Fruit fly (Drosophila melanogaster) ovary, adult (tissue): ENCODE measurements around the gene Or69a.

Experiments
- CG17801 ChIP-seq: fragments of 200-800 bp; optimal IDR thresholded peaks from 2 replicates; lab custom pipeline; 2019; ENCODE audit warnings: missing biosample characterization, mild to moderate bottlenecking, missing genetic modification characterization, moderate library complexity; ENCODE audit not compliant: partially characterized antibody

Or69a gene

DNA sequence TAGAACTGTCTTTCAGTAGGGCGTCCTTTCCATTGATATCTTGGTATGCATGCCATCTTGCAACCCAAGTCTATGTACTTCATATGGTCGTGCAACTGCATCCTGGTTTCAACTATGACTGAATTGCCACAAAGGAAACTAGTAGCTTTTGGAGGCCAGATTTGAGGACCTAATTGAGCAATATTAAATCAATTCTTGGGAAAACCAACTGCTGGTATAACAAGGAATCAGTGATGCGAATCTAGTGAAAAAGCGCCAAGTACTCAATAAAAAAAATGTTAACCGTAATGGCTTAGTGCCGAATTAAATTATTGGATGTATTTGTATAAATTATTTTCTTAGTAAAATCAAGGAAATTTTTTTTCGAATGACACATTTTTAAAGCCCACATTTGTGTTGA, at the start of gene Or69a:
TSS of gene Or69a (minus strand) at position 101 of the 400 bp plus-strand sequence.
- TF ChIP-seq CG17801 (GFP tag; lab: Kevin White, UChicago): no peak

DNA sequence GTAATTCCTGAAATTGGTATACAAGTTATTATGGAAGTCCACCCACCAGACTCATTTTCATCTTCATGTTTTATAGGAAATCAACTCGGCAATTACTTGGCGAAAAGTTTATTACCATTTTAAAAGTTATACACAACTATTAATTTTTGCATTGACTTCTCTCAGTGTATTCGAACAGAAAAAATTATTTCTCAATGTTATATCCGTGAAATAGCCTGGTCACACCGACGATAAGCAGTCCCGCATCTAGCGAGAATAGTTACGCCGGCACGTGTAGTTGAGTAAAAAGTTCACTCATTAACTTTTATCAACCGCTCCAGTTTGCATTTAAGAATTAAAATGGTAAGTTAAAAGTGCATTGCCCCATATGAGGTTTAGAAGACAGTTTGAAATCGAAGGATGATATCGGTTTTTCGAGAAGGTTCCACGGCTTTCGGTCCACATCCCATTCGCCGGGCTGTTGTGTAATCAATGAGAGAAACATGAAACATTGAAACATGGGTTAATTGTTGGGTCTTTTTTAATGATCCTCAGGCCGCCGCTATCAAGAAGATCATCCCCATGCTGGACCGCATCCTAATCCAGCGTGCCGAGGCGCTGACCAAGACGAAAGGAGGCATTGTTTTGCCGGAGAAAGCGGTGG, 48.4 kb upstream of the Or69a start, which contains the start of gene CG11267:
TSS of gene CG11267 (plus strand) at position 228 of the 643 bp plus-strand sequence.
- peak; percentile 84 for TF ChIP-seq CG17801 (GFP tag; lab: Kevin White, UChicago)

DNA sequence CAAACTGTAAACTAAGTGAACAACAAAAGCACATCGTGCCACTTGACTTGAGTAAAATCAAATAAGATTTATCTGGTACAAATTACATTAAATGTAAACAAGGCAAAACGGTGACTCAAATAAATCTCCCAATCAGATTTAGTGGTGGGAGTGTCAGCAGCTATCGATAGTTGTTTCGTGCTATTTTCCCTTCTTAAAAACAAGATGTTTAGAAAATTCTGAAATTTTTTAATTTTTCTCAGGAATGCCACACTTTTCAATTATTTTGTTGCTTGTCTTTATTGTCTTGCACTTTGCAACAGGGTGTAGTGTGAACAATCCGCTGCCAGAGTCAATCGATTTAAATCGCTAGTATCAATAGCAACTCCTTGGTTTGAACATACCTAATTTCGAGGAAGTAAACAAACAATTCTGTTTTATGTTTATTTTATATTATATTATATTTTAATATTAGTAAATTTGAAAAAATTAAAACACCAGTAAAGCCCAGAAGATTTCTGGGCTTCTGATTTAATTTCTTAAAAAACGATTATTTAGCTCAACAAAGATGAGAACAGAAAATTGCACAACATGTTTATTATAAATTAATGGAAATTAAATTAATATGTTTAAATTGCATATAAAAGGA, 47.8 kb upstream of the Or69a start, which contains the start of gene MICAL-like:
TSS of gene MICAL-like (minus strand) at position 138 of the 628 bp plus-strand sequence.
- peak; percentile 24 for TF ChIP-seq CG17801 (GFP tag; lab: Kevin White, UChicago)

DNA sequence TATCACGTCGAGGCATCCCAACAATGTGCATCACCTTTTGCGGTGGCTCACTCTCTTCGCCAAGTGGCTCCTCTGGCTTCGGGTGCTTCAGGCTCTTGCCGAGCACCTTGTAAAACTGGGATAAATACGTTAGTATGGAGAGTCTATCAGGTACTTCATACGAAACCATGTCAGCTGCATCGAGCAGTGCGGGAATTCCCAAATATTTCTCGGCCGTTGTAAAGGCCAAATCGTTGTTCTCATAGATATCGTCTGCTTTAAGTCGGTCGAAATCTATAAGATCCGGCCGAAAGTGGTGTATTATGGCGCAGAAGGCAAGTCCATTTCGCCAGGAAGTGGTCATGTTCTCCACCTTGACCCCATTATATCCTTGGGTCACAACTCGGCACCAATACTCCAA, 47.2 kb upstream of the Or69a start:
- TF ChIP-seq CG17801 (GFP tag; lab: Kevin White, UChicago): no peak

DNA sequence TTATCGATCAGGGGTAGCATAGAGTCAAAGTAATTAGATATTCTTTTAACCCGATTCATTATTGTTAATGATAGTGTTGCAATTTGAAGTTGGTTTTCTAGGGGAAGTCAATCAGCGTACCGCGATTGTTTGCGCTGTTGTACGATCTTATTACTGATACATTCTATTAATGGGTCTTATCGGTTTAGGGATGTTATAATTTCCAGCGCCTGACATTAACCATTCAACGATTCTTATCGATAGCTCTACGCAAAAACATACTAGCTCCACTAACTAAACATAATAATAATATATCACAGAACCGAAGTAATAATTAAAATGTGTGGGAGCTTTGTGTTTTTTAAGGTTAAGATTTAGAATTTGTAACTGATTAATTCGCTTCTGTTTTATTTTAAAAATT, 44.0 kb upstream of the Or69a start, which contains the start of gene Cul6:
TSS of gene Cul6 (minus strand) at position 175 of the 400 bp plus-strand sequence.
- no peak for TF ChIP-seq CG17801 (GFP tag; lab: Kevin White, UChicago)

DNA sequence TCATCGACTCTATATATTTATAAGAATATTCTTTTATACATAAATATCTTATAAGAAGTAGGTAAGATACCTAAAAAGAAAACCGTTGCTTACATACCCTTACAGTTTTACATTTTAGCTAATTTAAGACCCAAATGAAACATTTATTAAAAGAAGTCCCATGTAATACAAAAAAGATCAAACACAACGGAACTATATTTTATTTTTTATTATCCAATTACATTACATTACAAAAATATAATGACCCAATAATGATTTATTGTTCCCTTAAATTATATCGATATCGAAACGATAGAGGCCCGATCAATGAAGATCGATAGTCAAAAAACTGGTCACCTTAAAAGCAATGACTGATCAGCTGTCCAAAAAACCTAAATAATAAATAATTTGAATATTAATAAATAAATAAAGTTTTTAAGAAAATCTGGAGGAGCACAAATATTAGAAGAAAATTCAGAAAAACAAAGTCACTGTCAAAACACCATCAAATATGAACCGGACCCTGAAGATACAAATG, 40.5 kb upstream of the Or69a start:
- peak; percentile 2 for TF ChIP-seq CG17801 (GFP tag; lab: Kevin White, UChicago)

DNA sequence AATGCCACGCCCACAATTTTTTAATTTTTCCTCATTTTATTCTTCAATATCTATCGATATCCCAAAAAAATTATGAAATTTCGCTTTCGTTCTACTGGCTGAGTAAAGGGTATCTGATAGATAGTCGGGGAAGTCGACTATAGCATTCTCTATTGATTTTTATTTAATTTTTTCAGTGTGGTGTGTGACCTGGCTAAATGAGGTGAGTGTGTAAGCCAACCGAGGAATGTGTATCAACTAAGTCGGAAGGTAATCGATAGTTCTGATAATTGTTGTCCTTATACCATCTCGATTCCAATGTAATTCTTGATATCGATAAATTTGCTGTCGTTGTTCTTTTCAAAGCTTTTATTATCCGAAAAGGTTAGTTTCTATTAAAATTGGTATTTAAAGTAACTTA, 39.0 kb upstream of the Or69a start, which contains the start of gene CG11263:
TSS of gene CG11263 (plus strand) at position 328 of the 400 bp plus-strand sequence.
- no peak for TF ChIP-seq CG17801 (GFP tag; lab: Kevin White, UChicago)

DNA sequence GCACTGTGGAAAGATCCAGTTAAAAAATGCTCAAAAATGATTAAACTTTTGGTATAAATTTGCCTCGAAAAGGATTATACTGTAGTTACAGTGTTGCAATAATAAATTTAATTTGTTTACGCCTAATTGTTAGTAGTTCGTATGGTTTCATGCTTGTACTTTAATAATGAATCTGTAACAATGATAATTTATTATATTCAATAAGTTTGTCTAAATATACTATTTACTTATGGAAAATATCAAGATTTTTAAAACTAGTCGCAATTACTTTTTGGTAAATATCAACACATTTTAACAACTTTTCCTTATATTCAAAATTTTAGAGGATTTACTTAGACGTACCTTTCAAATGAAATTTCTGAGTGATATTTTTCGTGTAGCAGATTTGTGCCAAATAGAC, 27.3 kb upstream of the Or69a start, which contains the start of gene CG11262:
TSS of gene CG11262 (plus strand) at position 301 of the 400 bp plus-strand sequence.
- no peak for TF ChIP-seq CG17801 (GFP tag; lab: Kevin White, UChicago)

DNA sequence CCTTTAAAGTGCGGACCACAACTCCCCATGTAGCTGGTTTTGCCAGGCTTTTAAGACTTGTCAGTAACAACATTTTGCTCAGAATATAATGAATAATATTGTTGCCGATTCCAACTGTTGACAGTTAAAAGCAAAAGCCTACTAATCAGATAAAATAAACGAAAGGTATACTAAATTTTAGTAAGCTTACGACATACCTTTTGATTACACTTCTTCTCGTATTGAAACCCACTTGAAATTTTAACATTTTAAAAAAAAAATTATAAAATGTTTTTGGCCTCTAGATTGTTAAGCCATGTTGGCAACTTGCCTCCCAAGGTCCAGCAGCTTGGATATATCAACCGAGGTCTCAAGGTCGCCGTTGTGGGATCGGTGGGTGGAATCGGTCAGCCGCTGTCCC, 4.7 kb upstream of the Or69a start, which contains the start of the genes CG10748 and CG10749:
TSS of gene CG10748 (minus strand) at position 101 of the 400 bp plus-strand sequence.
TSS of gene CG10749 (plus strand) at position 216 of the 400 bp plus-strand sequence.
- TF ChIP-seq CG17801 (GFP tag; lab: Kevin White, UChicago): no peak

DNA sequence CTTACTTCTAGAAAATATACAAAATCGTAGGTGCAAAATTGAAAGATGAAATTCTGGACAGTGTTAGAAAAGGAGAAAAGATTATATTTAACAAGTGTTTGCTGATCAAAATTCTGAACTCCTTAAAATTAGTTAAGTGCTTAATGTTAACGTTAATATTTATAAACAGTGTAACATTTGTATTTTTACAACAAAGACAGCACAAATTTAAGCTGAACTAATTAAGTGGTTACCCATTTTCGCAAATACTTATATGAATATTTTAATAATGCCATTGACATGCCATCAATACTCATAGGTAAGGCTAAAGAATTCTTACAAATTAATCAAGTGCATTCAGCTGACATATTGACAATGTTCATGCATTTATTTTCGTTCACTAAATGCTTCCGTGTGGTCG, 13.0 kb downstream of the Or69a start, which contains the start of gene CG10752:
TSS of gene CG10752 (minus strand) at position 101 of the 400 bp plus-strand sequence.
- TF ChIP-seq CG17801 (GFP tag; lab: Kevin White, UChicago): no peak

DNA sequence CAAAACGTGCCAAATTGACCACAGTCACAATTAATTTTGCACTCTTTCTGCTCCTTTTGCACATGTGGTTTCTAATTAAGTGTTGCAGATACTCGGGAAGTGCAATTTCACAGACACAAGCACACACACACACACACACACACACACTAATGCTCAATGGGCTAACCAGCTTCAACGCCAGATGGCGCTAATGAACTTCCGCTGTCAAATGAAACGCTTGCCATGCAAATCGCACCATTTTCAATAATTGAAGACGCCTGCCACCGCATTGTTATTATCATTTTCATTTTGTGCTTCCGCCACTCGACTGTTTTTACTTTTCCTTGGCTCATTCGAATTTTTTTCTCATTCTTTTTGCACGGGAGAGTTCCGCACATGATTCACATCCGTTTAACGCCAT, 18.1 kb downstream of the Or69a start:
- TF ChIP-seq CG17801 (GFP tag; lab: Kevin White, UChicago): no peak

DNA sequence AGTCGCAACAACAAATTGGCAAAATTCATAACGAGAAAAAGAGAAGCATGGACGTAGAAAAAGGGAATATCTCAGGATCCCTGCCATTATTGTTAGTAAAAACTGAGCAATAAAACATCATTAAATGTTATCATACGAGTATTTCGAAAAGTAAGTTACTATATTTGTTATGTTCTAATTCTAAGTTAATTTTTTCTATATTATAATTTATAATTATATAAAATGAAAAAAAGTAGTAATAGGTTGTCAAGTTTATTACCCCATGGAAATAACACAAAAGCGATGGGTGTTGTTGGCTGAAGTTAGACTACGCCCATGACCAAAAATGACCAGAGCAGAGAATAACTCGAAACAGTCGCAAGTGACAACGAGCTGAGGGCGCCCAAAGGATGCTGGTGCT, 52.1 kb downstream of the Or69a start:
- TF ChIP-seq CG17801 (GFP tag; lab: Kevin White, UChicago): no peak
